Fruit fly (Drosophila melanogaster): ENCODE data around the gene CG1090.

The CG1090 gene

DNA sequence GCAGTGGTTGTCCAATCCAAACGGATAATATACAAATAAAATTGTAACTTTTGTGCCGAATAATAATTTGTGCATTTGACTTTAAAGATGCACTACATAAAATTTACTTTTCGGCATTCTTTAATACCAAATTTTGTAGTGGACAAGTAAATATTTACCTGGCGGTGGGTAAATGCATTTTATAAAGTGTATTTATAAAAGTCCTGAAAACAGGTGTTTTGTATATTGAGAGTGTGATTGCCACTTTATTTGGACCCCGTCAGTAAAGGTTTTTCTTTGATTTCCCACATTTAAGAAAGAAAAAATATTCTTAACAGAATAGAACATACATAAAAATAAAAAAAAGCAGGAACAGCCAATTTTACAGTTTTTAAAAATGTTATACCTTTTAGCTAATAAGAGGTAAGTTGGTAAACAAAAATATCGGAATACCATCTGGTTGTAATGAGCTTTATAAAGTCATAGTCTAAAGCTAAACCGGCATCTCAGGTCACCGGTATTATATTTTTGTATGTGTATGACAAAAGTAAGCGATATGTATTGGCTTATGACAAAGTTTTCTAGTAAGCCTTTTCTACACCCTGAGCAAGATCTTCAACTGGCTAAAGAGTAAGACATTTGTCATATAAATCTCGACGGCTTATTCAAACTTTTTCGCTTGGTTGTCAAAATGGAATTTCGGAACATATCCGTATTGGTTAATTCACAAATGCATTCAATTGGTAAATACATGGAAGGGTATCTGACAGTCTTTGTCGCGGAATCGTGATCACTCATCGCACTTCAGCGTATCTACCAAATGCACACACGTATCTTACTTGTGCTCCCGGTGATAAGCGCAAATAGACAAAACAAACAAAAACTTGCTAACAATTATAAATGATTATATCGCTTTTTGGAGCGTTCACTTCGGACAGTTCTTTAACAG is 35.2 kb downstream of the CG1090 start (continued):
- TF ChIP-seq Sox102F (GFP tag; optimal IDR thresholded peaks at IDR 0.05), result peak; percentile 93
- TF ChIP-seq CG12236 (GFP tag; optimal IDR thresholded peaks at IDR 0.05), result peak; percentile 65
- TF ChIP-seq gce (GFP tag; IDR thresholded peaks at IDR 0.05), result peak; percentile 67; the same call in 2 of the 3 replicates
- TF ChIP-seq CG4820 (GFP tag; optimal IDR thresholded peaks at IDR 0.05), result peak; percentile 84
- peak; percentile 86 for TF ChIP-seq H15 (GFP tag; IDR thresholded peaks at IDR 0.05)
- peak; percentile 79 for TF ChIP-seq CG5180 (GFP tag; optimal IDR thresholded peaks at IDR 0.05)
- TF ChIP-seq CG13775 (GFP tag; optimal IDR thresholded peaks at IDR 0.05), result peak; percentile 72
- peak; percentile 9 for TF ChIP-seq Vsx1 (GFP tag; optimal IDR thresholded peaks at IDR 0.05)
- peak; percentile 74 for TF ChIP-seq CG8089 (GFP tag; optimal IDR thresholded peaks at IDR 0.05)
- TF ChIP-seq nerfin-1 (tag; optimal IDR thresholded peaks at IDR 0.05), result peak; percentile 76
- peak; percentile 87 for TF ChIP-seq Side (GFP tag; optimal IDR thresholded peaks at IDR 0.05)
- TF ChIP-seq CG31441 (GFP tag; IDR thresholded peaks at IDR 0.05), result peak; percentile 91
- TF ChIP-seq CG6791 (GFP tag; IDR thresholded peaks at IDR 0.05; ENCODE audit: partially characterized antibody), result no peak
- peak; percentile 88 for TF ChIP-seq lmd (GFP tag; IDR thresholded peaks at IDR 0.05)
- TF ChIP-seq unc-4 (GFP tag; IDR thresholded peaks at IDR 0.05; ENCODE audit: partially characterized antibody), result no peak
- no peak for TF ChIP-seq lov (optimal IDR thresholded peaks at IDR 0.05)
- peak; percentile 88; the same call in 2 of the 3 replicates for TF ChIP-seq lov (GFP tag; IDR thresholded peaks at IDR 0.05)
- TF ChIP-seq hb (GFP tag; IDR thresholded peaks at IDR 0.05; ENCODE audit: partially characterized antibody), result no peak
- peak; percentile 77; the same call in 1 of the 2 replicates for TF ChIP-seq Lim3 (GFP tag; IDR thresholded peaks at IDR 0.05)
- TF ChIP-seq CG11723 (GFP tag; optimal IDR thresholded peaks at IDR 0.05), result peak; percentile 70
- TF ChIP-seq CG6689 (GFP tag; IDR thresholded peaks at IDR 0.05), result peak; percentile 86
- no peak; the same call in 1 of the 2 replicates for TF ChIP-seq peb (GFP tag; IDR thresholded peaks at IDR 0.05)
- TF ChIP-seq CG10431 (GFP tag; optimal IDR thresholded peaks at IDR 0.05), result peak; percentile 18
- TF ChIP-seq chif (GFP tag; optimal IDR thresholded peaks at IDR 0.05), result peak; percentile 84
- TF ChIP-seq Xbp1 (GFP tag; optimal IDR thresholded peaks at IDR 0.05), result peak; percentile 87
- TF ChIP-seq Atf6 (GFP tag; IDR thresholded peaks at IDR 0.05), result peak; percentile 95
- TF ChIP-seq Dll (GFP tag; IDR thresholded peaks at IDR 0.05; ENCODE audit: partially characterized antibody), result no peak
- peak; percentile 97 for TF ChIP-seq CG12769 (tag; optimal IDR thresholded peaks at IDR 0.05)
- peak; percentile 86 for TF ChIP-seq Ada2b (GFP tag; IDR thresholded peaks at IDR 0.05)
- peak; percentile 92 for TF ChIP-seq CG15269 (tag; optimal IDR thresholded peaks at IDR 0.05)
- no peak for TF ChIP-seq CkIIα-i1 (GFP tag; IDR thresholded peaks at IDR 0.05)
- TF ChIP-seq Fer3 (tag; optimal IDR thresholded peaks at IDR 0.05), result peak; percentile 88
- peak; percentile 68 for TF ChIP-seq CG13894 (tag; optimal IDR thresholded peaks at IDR 0.05)
- peak; percentile 4 for TF ChIP-seq ash1 (GFP tag; optimal IDR thresholded peaks at IDR 0.05)
- TF ChIP-seq schlank (tag; optimal IDR thresholded peaks at IDR 0.05), result peak; percentile 82
- peak; percentile 17 for TF ChIP-seq CG4328 (GFP tag; optimal IDR thresholded peaks at IDR 0.05)
- peak; percentile 77 for TF ChIP-seq CG33213 (GFP tag; optimal IDR thresholded peaks at IDR 0.05)
- TF ChIP-seq CG16863 (GFP tag; optimal IDR thresholded peaks at IDR 0.05), result peak; percentile 78
- TF ChIP-seq CG1024 (GFP tag; IDR thresholded peaks at IDR 0.05), result peak; percentile 67; the same call in 1 of the 2 replicates
- peak; percentile 54 for TF ChIP-seq CG2202 (tag; optimal IDR thresholded peaks at IDR 0.05)
- TF ChIP-seq CG14860 (GFP tag; IDR thresholded peaks at IDR 0.05; ENCODE audit: partially characterized antibody), result no peak
- TF ChIP-seq Gsc (GFP tag; IDR thresholded peaks at IDR 0.05), result no peak
- TF ChIP-seq Tbp (GFP tag; optimal IDR thresholded peaks at IDR 0.05), result no peak
- TF ChIP-seq Nf-YA (GFP tag; IDR thresholded peaks at IDR 0.05), result peak; percentile 74
- TF ChIP-seq Eip74EF (GFP tag; optimal IDR thresholded peaks at IDR 0.05), result peak in 1 of 2 experiments; percentile 85
- TF ChIP-seq Ets97D (GFP tag; optimal IDR thresholded peaks at IDR 0.05), result peak; percentile 72
- TF ChIP-seq ase (GFP tag; IDR thresholded peaks at IDR 0.05), result peak; percentile 85
- no peak for TF ChIP-seq bigmax (GFP tag; optimal IDR thresholded peaks at IDR 0.05)

Data from whole organism, embryonic.